Fruit fly (Drosophila melanogaster): ENCODE data around the gene Nhe3.

- TF ChIP-seq Dll (optimal IDR thresholded peaks at IDR 0.05), result no peak
- TF ChIP-seq EcR (GFP tag; optimal IDR thresholded peaks at IDR 0.05), result no peak
- TF ChIP-seq psq (optimal IDR thresholded peaks at IDR 0.05), result no peak
- no peak for TF ChIP-seq usp (GFP tag; optimal IDR thresholded peaks at IDR 0.05)
These were observed 39.6 kb downstream of the Nhe3 start for dm6 chr2L:6644421-6645059.
